Fruit fly (Drosophila melanogaster) whole organism, embryonic: ENCODE data around the gene Eip63F-1.

ENCODE experiments used
- ATbp ChIP-seq: fragments of 200-800 bp; sonication (Bioruptor generic); optimal IDR thresholded peaks from 2 replicates; lab custom pipeline; 2017; ENCODE audit warnings: missing biosample characterization, mild to moderate bottlenecking, missing genetic modification characterization, missing genetic modification reagents
- Adf1 ChIP-seq: fragments of 200-800 bp; sonication (Bioruptor generic); IDR thresholded peaks from 2 replicates; pipeline ENCODE4 v1.3.6; 2022; ENCODE audit warnings: missing biosample characterization, missing genetic modification characterization
- Asciz ChIP-seq: fragments of 200-800 bp; sonication (Bioruptor generic); optimal IDR thresholded peaks from 2 replicates; lab custom pipeline; 2017; ENCODE audit warnings: missing biosample characterization, mild to moderate bottlenecking, missing genetic modification characterization, missing genetic modification reagents
- Bgb ChIP-seq: fragments of 200-800 bp; sonication (Bioruptor generic); IDR thresholded peaks from 2 replicates; pipeline ENCODE4 v1.3.6; 2022; ENCODE audit warnings: missing biosample characterization, missing genetic modification characterization; ENCODE audit not compliant: partially characterized antibody
- Blimp-1 ChIP-seq: fragments of 200-800 bp; sonication (Bioruptor generic); optimal IDR thresholded peaks from 3 replicates; lab custom pipeline; 2018; ENCODE audit warnings: missing biosample characterization, missing genetic modification characterization, mild to moderate bottlenecking, moderate library complexity, missing genetic modification reagents
- BtbVII ChIP-seq: fragments of 200-800 bp; sonication (Bioruptor generic); optimal IDR thresholded peaks from 3 replicates; lab custom pipeline; 2017; ENCODE audit warnings: missing biosample characterization, mild to moderate bottlenecking, missing genetic modification characterization
- C15 ChIP-seq: fragments of 200-800 bp; sonication (Bioruptor generic); IDR thresholded peaks from 3 replicates; pipeline ENCODE4 v1.3.6; 2022; ENCODE audit warnings: missing biosample characterization, missing genetic modification characterization
- CG10366 ChIP-seq: fragments of 200-800 bp; sonication (Bioruptor generic); IDR thresholded peaks from 2 replicates; pipeline ENCODE4 v1.3.6; 2022; ENCODE audit warnings: missing biosample characterization, missing genetic modification characterization
- CG10543 ChIP-seq: fragments of 200-800 bp; sonication (Bioruptor generic); optimal IDR thresholded peaks from 3 replicates; lab custom pipeline; 2017; ENCODE audit warnings: missing biosample characterization, mild to moderate bottlenecking, missing genetic modification characterization, moderate library complexity
- CG12659 ChIP-seq: fragments of 200-800 bp; sonication (Bioruptor generic); optimal IDR thresholded peaks from 3 replicates; lab custom pipeline; 2017; ENCODE audit warnings: mild to moderate bottlenecking, missing biosample characterization, missing genetic modification reagents, missing genetic modification characterization
- CG17359 ChIP-seq: fragments of 200-800 bp; sonication (Bioruptor generic); optimal IDR thresholded peaks from 3 replicates; lab custom pipeline; 2018; ENCODE audit warnings: missing biosample characterization, mild to moderate bottlenecking, missing genetic modification characterization, moderate library complexity
- CG17568 ChIP-seq: fragments of 200-800 bp; sonication (Bioruptor generic); optimal IDR thresholded peaks from 2 replicates; lab custom pipeline; 2018; ENCODE audit warnings: missing biosample characterization, mild to moderate bottlenecking, missing genetic modification characterization, moderate library complexity
- CG1792 ChIP-seq: fragments of 200-800 bp; sonication (Bioruptor generic); optimal IDR thresholded peaks from 2 replicates; lab custom pipeline; 2016; ENCODE audit warnings: missing biosample characterization, missing genetic modification characterization
- CG2199 ChIP-seq: fragments of 200-800 bp; sonication (Bioruptor generic); IDR thresholded peaks from 3 replicates; pipeline ENCODE4 v1.3.6; 2022; ENCODE audit warnings: missing biosample characterization, missing genetic modification characterization
- CG31388 ChIP-seq: fragments of 200-800 bp; sonication (Bioruptor generic); optimal IDR thresholded peaks from 2 replicates; lab custom pipeline; 2016; ENCODE audit warnings: missing biosample characterization, missing genetic modification characterization
- CG32772 ChIP-seq: fragments of 200-800 bp; sonication (Bioruptor generic); IDR thresholded peaks from 2 replicates; pipeline ENCODE4 v1.3.6; 2022; ENCODE audit warnings: missing biosample characterization, missing genetic modification characterization
- CG34376 ChIP-seq: fragments of 200-800 bp; sonication (Bioruptor generic); optimal IDR thresholded peaks from 2 replicates; lab custom pipeline; 2018; ENCODE audit warnings: missing biosample characterization, mild to moderate bottlenecking, missing genetic modification characterization
- CG4617 ChIP-seq: fragments of 200-800 bp; sonication (Bioruptor generic); optimal IDR thresholded peaks from 3 replicates; lab custom pipeline; 2016; ENCODE audit warnings: missing biosample characterization, missing genetic modification characterization, borderline replicate concordance
- CG8388 ChIP-seq: fragments of 200-800 bp; sonication (Bioruptor generic); optimal IDR thresholded peaks from 2 replicates; lab custom pipeline; 2019; ENCODE audit warnings: missing biosample characterization, mild to moderate bottlenecking, missing genetic modification characterization, moderate library complexity
- CG9437 ChIP-seq: fragments of 200-800 bp; sonication (Bioruptor generic); optimal IDR thresholded peaks from 2 replicates; lab custom pipeline; 2018; ENCODE audit warnings: missing biosample characterization, mild to moderate bottlenecking, missing genetic modification characterization
- CTCF ChIP-seq: fragments of 200-800 bp; sonication (Bioruptor generic); optimal IDR thresholded peaks from 2 replicates; lab custom pipeline; 2017; ENCODE audit warnings: missing biosample characterization, mild to moderate bottlenecking, missing genetic modification characterization, moderate library complexity
- Dfd ChIP-seq, 2 experiments: fragments of >200 bp; optimal IDR thresholded peaks; 2 replicates each; lab custom pipeline; 2017; ENCODE audit warnings: missing biosample characterization in 2 of 2, missing genetic modification characterization in 2 of 2
- Dip2 ChIP-seq: fragments of 200-800 bp; sonication (Bioruptor generic); IDR thresholded peaks from 2 replicates; pipeline ENCODE4 v1.3.6; 2022; ENCODE audit warnings: missing biosample characterization, missing genetic modification characterization
- HLH4C ChIP-seq: fragments of 200-800 bp; sonication (Bioruptor generic); IDR thresholded peaks from 3 replicates; pipeline ENCODE4 v1.3.6; 2022; ENCODE audit warnings: missing biosample characterization, missing genetic modification characterization; ENCODE audit not compliant: partially characterized antibody
- HmgZ ChIP-seq: fragments of 200-800 bp; sonication (Bioruptor generic); optimal IDR thresholded peaks from 2 replicates; lab custom pipeline; 2018; ENCODE audit warnings: missing biosample characterization, mild to moderate bottlenecking, missing genetic modification characterization
- Lim3 ChIP-seq: fragments of 200-800 bp; sonication (Bioruptor generic); IDR thresholded peaks from 2 replicates; pipeline ENCODE4 v1.3.6; 2022; ENCODE audit warnings: missing biosample characterization, missing genetic modification characterization
- Nf-YA ChIP-seq: fragments of 200-800 bp; sonication (Bioruptor generic); IDR thresholded peaks from 2 replicates; pipeline ENCODE4 v1.3.6; 2022; ENCODE audit warnings: missing biosample characterization, missing genetic modification characterization
- Nf-YC ChIP-seq: fragments of 200-800 bp; optimal IDR thresholded peaks from 3 replicates; lab custom pipeline; 2019; ENCODE audit warnings: missing biosample characterization, mild to moderate bottlenecking, missing genetic modification characterization, moderate library complexity
- PHDP ChIP-seq: fragments of 200-800 bp; sonication (Bioruptor generic); optimal IDR thresholded peaks from 3 replicates; lab custom pipeline; 2018; ENCODE audit warnings: missing biosample characterization, mild to moderate bottlenecking, missing genetic modification characterization, moderate library complexity
- Rx ChIP-seq: fragments of 200-800 bp; sonication (Bioruptor generic); IDR thresholded peaks from 2 replicates; pipeline ENCODE4 v1.3.6; 2022; ENCODE audit warnings: missing biosample characterization, missing genetic modification characterization
- Spps ChIP-seq: fragments of 200-800 bp; sonication (Bioruptor generic); optimal IDR thresholded peaks from 2 replicates; lab custom pipeline; 2018; ENCODE audit warnings: missing biosample characterization, mild to moderate bottlenecking, missing genetic modification characterization
- ato ChIP-seq: fragments of 200-800 bp; sonication (Bioruptor generic); IDR thresholded peaks from 2 replicates; pipeline ENCODE4 v1.3.6; 2022; ENCODE audit warnings: missing biosample characterization, missing genetic modification characterization; ENCODE audit not compliant: partially characterized antibody
- bsh ChIP-seq, 2 experiments: fragments of 200-800 bp; sonication (Bioruptor generic); optimal IDR thresholded peaks; 2 replicates each; lab custom pipeline; 2017 to 2018; ENCODE audit warnings: mild to moderate bottlenecking in 2 of 2, missing biosample characterization in 2 of 2, missing genetic modification characterization in 2 of 2, moderate library complexity in 1 of 2
- btn ChIP-seq: fragments of 200-800 bp; sonication (Bioruptor generic); optimal IDR thresholded peaks from 2 replicates; lab custom pipeline; 2016; ENCODE audit warnings: missing biosample characterization, missing genetic modification characterization
- ci ChIP-seq: fragments of 200-800 bp; sonication (Bioruptor generic); IDR thresholded peaks from 3 replicates; pipeline ENCODE4 v1.3.6; 2022; ENCODE audit warnings: missing biosample characterization, missing genetic modification characterization
- cwo ChIP-seq: fragments of 200-800 bp; sonication (Bioruptor generic); optimal IDR thresholded peaks from 3 replicates; lab custom pipeline; 2017; ENCODE audit warnings: missing biosample characterization, missing genetic modification characterization, mild to moderate bottlenecking, moderate library complexity, missing genetic modification reagents
- dan ChIP-seq: fragments of 200-800 bp; sonication (Bioruptor generic); IDR thresholded peaks from 2 replicates; pipeline ENCODE4 v1.3.6; 2022; ENCODE audit warnings: missing biosample characterization, missing genetic modification characterization
- ftz-f1 ChIP-seq: fragments of 200-800 bp; sonication (Bioruptor generic); optimal IDR thresholded peaks from 2 replicates; lab custom pipeline; 2016; ENCODE audit warnings: missing biosample characterization, missing genetic modification characterization
- fu2 ChIP-seq: fragments of 200-800 bp; sonication (Bioruptor generic); optimal IDR thresholded peaks from 2 replicates; lab custom pipeline; 2016; ENCODE audit warnings: missing biosample characterization, missing genetic modification characterization
- lbe ChIP-seq: fragments of 200-800 bp; sonication (Bioruptor generic); optimal IDR thresholded peaks from 2 replicates; lab custom pipeline; 2016; ENCODE audit warnings: missing biosample characterization, mild to moderate bottlenecking, missing genetic modification characterization
- otp ChIP-seq: fragments of 200-800 bp; sonication (Bioruptor generic); IDR thresholded peaks from 3 replicates; pipeline ENCODE4, ENCODE4 v1.3.6; 2022; ENCODE audit warnings: missing biosample characterization, missing genetic modification characterization
- pnt ChIP-seq: fragments of 200-800 bp; sonication (Bioruptor generic); optimal IDR thresholded peaks from 3 replicates; lab custom pipeline; 2016; ENCODE audit warnings: missing biosample characterization, missing genetic modification characterization
- sens ChIP-seq: fragments of 200-800 bp; sonication (Bioruptor generic); peaks from one replicate; lab custom pipeline; 2016; ENCODE audit warnings: missing biosample characterization, missing genetic modification characterization
- slp2 ChIP-seq: fragments of 200-800 bp; sonication (Bioruptor generic); optimal IDR thresholded peaks from 2 replicates; lab custom pipeline; 2016; ENCODE audit warnings: missing biosample characterization, missing genetic modification characterization
- ssp ChIP-seq: fragments of 200-800 bp; sonication (Bioruptor generic); IDR thresholded peaks from 2 replicates; pipeline ENCODE4 v1.3.6; 2022; ENCODE audit warnings: missing biosample characterization, missing genetic modification characterization
- tio ChIP-seq: fragments of 200-800 bp; sonication (Bioruptor generic); optimal IDR thresholded peaks from 2 replicates; lab custom pipeline; 2017; ENCODE audit warnings: missing biosample characterization, missing genetic modification characterization, inconsistent platforms
- zf30C ChIP-seq: fragments of 200-800 bp; sonication (Bioruptor generic); optimal IDR thresholded peaks from 3 replicates; lab custom pipeline; 2018; ENCODE audit warnings: missing biosample characterization, mild to moderate bottlenecking, missing genetic modification characterization

Gene Eip63F-1

DNA sequence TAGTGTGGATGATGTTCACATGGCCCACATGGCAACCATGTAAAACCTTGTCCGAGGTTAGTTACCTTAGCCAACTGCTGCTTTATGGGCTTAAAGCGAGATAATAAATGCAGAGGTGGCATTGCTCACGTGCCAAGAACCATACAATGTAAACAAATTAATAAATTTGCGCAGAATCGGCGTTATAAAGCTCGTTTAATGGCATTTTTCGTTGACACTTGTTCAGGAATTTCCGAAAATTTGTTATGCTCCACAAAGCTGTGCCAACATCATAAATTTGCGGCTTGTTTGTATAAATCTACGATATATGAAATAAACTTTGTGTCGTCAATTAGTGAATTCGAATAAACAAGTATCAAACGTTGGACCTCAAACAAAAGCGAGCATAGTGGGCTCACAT is 3.6 kb downstream of the Eip63F-1 start (continued):
- TF ChIP-seq fu2 (GFP tag; lab: Kevin White, UChicago) (no peak), CG4617 (GFP tag; lab: Kevin White, UChicago) (no peak)

DNA sequence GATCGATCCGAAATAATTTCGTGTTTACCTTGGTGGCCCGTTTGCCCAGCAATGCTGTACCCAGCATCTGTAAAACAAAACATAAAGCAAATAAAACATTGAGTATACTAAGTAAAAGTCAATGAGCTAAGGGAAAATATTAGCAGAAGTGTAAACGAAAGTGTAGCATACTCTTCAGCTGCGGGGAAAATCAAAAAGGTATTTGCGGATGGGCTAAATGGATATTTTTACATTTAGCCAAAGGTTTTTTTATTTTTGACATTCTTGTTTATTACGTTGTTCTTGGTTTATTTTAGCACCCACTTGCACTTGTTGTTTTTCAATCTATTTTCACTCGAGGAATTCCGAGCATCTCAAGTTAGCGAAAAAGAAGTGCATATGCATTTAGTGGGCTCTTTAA is 4.5 kb downstream of the Eip63F-1 start:
- no peak for TF ChIP-seq Nf-YC (tag; lab: Kevin White, UChicago)
- TF ChIP-seq CG12659 (GFP tag; lab: Kevin White, UChicago): peak; percentile 26
- TF ChIP-seq ftz-f1 (GFP tag; lab: Kevin White, UChicago): no peak
- TF ChIP-seq CG17568: peak; percentile 16
- TF ChIP-seq BtbVII (GFP tag; lab: Kevin White, UChicago): peak; percentile 29
- TF ChIP-seq Asciz (GFP tag; lab: Kevin White, UChicago): peak; percentile 8
- TF ChIP-seq sens (GFP tag; lab: Kevin White, UChicago): peak; percentile 84
- TF ChIP-seq CG9437 (GFP tag; lab: Kevin White, UChicago): peak; percentile 15
- peak; percentile 37 for TF ChIP-seq tio (GFP tag; lab: Kevin White, UChicago)
- no peak for TF ChIP-seq otp (GFP tag; lab: Robert Waterston, UW)
- no peak for TF ChIP-seq CG32772 (GFP tag; lab: Robert Waterston, UW)
- peak; percentile 20 for TF ChIP-seq PHDP (tag; lab: Kevin White, UChicago)
- TF ChIP-seq Bgb (GFP tag; lab: Robert Waterston, UW): peak; percentile 31; the same call in 1 of the 2 replicates
- TF ChIP-seq HLH4C (GFP tag; lab: Robert Waterston, UW): 0 out of 3 replicates have a peak, but pooled peaks have one; percentile 33
- peak; percentile 30 for TF ChIP-seq CTCF
- TF ChIP-seq ci: 0 out of 3 replicates have a peak, but pooled peaks have one; percentile 43
- peak; percentile 2 for TF ChIP-seq CG17359 (tag; lab: Kevin White, UChicago)
- TF ChIP-seq CG2199 (GFP tag; lab: Robert Waterston, UW): peak; percentile 79; the same call in 1 of the 3 replicates
- peak in 1 of 2 experiments; percentile 18 for TF ChIP-seq bsh (GFP tag; optimal IDR thresholded peaks at IDR 0.05; lab: Kevin White, UChicago)
- TF ChIP-seq Rx (GFP tag; lab: Robert Waterston, UW): no peak
- no peak for TF ChIP-seq ato (GFP tag; lab: Robert Waterston, UW)
- TF ChIP-seq ATbp (GFP tag; lab: Kevin White, UChicago): peak; percentile 26
- TF ChIP-seq Blimp-1: peak; percentile 29

DNA sequence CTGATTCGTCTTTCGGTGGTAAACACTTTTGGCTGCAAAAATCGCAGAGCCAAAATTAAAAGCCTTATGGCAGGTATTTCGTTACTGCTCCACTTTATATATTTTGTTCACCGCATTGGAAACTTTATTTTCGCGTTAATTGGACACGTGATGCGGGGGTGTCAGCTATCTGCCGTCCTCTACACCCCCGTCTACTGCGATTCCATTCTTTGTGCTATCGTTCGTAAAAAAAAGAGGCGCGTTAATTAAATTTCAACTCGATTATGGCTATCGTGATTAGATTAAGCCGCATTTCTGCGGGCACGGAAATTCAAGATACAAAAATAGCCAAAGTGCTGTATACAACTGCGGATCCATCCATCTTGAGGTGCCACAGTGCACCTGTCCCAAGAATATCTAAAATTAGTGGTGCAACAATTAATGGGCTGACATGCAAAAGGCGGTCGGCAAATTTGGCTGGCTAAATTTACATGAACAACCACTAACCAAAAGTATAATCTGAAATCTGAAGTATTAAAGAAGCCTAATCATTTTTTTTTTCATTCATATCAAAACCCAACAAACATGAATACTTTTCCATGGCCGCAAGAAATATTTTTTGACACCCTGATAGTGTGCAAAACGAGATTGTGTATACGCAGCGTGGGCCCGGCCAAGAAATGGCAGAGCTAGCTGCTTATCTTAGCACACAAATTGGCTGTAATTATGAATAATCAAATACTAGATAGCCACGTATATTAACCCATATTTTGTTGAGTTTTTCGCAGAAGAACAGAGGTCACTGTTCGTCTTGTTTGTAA is 5.2 kb downstream of the Eip63F-1 start:
- TF ChIP-seq ssp (no peak), CG34376 (GFP tag; lab: Kevin White, UChicago) (peak; percentile 81), btn (GFP tag; lab: Kevin White, UChicago) (no peak), lbe (GFP tag; lab: Kevin White, UChicago) (no peak), dan (GFP tag; lab: Robert Waterston, UW) (no peak), cwo (GFP tag; lab: Kevin White, UChicago) (peak; percentile 71), Nf-YA (GFP tag; lab: Robert Waterston, UW) (no peak), slp2 (GFP tag; lab: Kevin White, UChicago) (no peak), pnt (GFP tag; lab: Kevin White, UChicago) (no peak), zf30C (GFP tag; lab: Kevin White, UChicago) (no peak), Spps (tag; lab: Kevin White, UChicago) (no peak), Dfd (GFP tag; optimal IDR thresholded peaks at IDR 0.05; lab: Kevin White, UChicago) (no peak), Adf1 (GFP tag; lab: Robert Waterston, UW) (no peak), Dip2 (GFP tag; lab: Robert Waterston, UW) (no peak), CG8388 (GFP tag; lab: Kevin White, UChicago) (no peak), CG31388 (GFP tag; lab: Kevin White, UChicago) (no peak), C15 (no peak), HmgZ (tag; lab: Kevin White, UChicago) (no peak), CG10543 (GFP tag; lab: Kevin White, UChicago) (peak; percentile 10), CG1792 (GFP tag; lab: Kevin White, UChicago) (no peak), fu2 (GFP tag; lab: Kevin White, UChicago) (no peak), Lim3 (GFP tag; lab: Robert Waterston, UW) (peak; percentile 40; the same call in 1 of the 2 replicates), CG10366 (no peak)
